Worm (Caenorhabditis elegans) whole organism, L4/young adult: ENCODE measurements around the gene arl-3.

Experiments used
- W03F9.2 ChIP-seq: fragments of 150-350 bp; optimal IDR thresholded peaks from 2 replicates; lab custom pipeline; 2014; ENCODE audit warnings: missing biosample characterization, missing genetic modification characterization
- dao-5 ChIP-seq: sonication (generic microtip); optimal IDR thresholded peaks from 2 replicates; lab custom pipeline; 2016; ENCODE audit warnings: missing genotype, missing genetic modification characterization, moderate library complexity, missing compliant biosample characterization
- him-1 ChIP-seq: sonication (generic microtip); optimal IDR thresholded peaks from 2 replicates; lab custom pipeline; 2016; ENCODE audit warnings: missing genotype, missing genetic modification reagents, missing genetic modification characterization, missing compliant biosample characterization

- TF ChIP-seq W03F9.2 (no peak), dao-5 (tag; lab: Kevin White, UChicago) (no peak), him-1 (tag; lab: Kevin White, UChicago) (no peak)
Measured at ce11 chrII:14578013-14578412, 28.3 kb upstream of the arl-3 start, which contains the start of gene nspb-7.
